Fruit fly (Drosophila melanogaster) whole organism, embryonic: ENCODE data around the gene spo.

ENCODE experiments used
- B-H1 ChIP-seq: fragments of 200-800 bp; sonication (Bioruptor generic); IDR thresholded peaks from 3 replicates; pipeline ENCODE4 v1.3.6; 2022; ENCODE audit warnings: missing biosample characterization, missing genetic modification characterization
- BEAF-32 ChIP-seq: fragments of 200-800 bp; sonication (Bioruptor generic); optimal IDR thresholded peaks from 3 replicates; lab custom pipeline; 2017; ENCODE audit warnings: missing biosample characterization, missing genetic modification characterization, mild to moderate bottlenecking, moderate library complexity, missing genetic modification reagents
- CG11696 ChIP-seq: fragments of 200-800 bp; sonication (Bioruptor generic); IDR thresholded peaks from 2 replicates; pipeline ENCODE4 v1.3.6; 2022; ENCODE audit warnings: missing biosample characterization, missing genetic modification characterization
- CG12219 ChIP-seq: fragments of 200-800 bp; sonication (Bioruptor generic); optimal IDR thresholded peaks from 3 replicates; lab custom pipeline; 2018; ENCODE audit warnings: missing biosample characterization, mild to moderate bottlenecking, missing genetic modification characterization
- CG12769 ChIP-seq: fragments of 200-800 bp; sonication (Bioruptor generic); optimal IDR thresholded peaks from 2 replicates; lab custom pipeline; 2019; ENCODE audit warnings: missing biosample characterization, mild to moderate bottlenecking, missing genetic modification characterization, moderate library complexity
- CG12942 ChIP-seq: fragments of 200-800 bp; sonication (Bioruptor generic); optimal IDR thresholded peaks from 3 replicates; lab custom pipeline; 2016; ENCODE audit warnings: missing biosample characterization, missing genetic modification characterization
- CG13296 ChIP-seq: fragments of 200-800 bp; sonication (Bioruptor generic); optimal IDR thresholded peaks from 3 replicates; lab custom pipeline; 2018; ENCODE audit warnings: missing biosample characterization, mild to moderate bottlenecking, missing genetic modification characterization
- CG13894 ChIP-seq: fragments of 200-800 bp; sonication (Bioruptor generic); optimal IDR thresholded peaks from 3 replicates; lab custom pipeline; 2018; ENCODE audit warnings: missing biosample characterization, mild to moderate bottlenecking, missing genetic modification characterization, moderate library complexity
- CG14667 ChIP-seq: fragments of 200-800 bp; sonication (Bioruptor generic); IDR thresholded peaks from 2 replicates; pipeline ENCODE4 v1.3.6; 2022; ENCODE audit warnings: missing biosample characterization, missing genetic modification characterization
- CG15073 ChIP-seq: fragments of 200-800 bp; sonication (Bioruptor generic); optimal IDR thresholded peaks from 2 replicates; lab custom pipeline; 2016; ENCODE audit warnings: missing biosample characterization, missing genetic modification characterization
- CG1602 ChIP-seq: fragments of 200-800 bp; sonication (Bioruptor generic); optimal IDR thresholded peaks from 3 replicates; lab custom pipeline; 2016; ENCODE audit warnings: missing biosample characterization, missing genetic modification characterization
- CG17802 ChIP-seq: fragments of 200-800 bp; sonication (Bioruptor generic); optimal IDR thresholded peaks from 2 replicates; lab custom pipeline; 2018; ENCODE audit warnings: missing biosample characterization, mild to moderate bottlenecking, missing genetic modification characterization, moderate library complexity
- CG2202 ChIP-seq: fragments of 200-800 bp; sonication (Bioruptor generic); optimal IDR thresholded peaks from 2 replicates; lab custom pipeline; 2018; ENCODE audit warnings: missing biosample characterization, mild to moderate bottlenecking, missing genetic modification characterization
- CG2678 ChIP-seq: fragments of 200-800 bp; sonication (Bioruptor generic); optimal IDR thresholded peaks from 3 replicates; lab custom pipeline; 2019; ENCODE audit warnings: missing biosample characterization, mild to moderate bottlenecking, missing genetic modification characterization, moderate library complexity
- CG30020 ChIP-seq: fragments of 200-800 bp; optimal IDR thresholded peaks from 2 replicates; lab custom pipeline; 2019; ENCODE audit warnings: missing biosample characterization, mild to moderate bottlenecking, missing genetic modification characterization, moderate library complexity
- CG3163 ChIP-seq: fragments of 200-800 bp; sonication (Bioruptor generic); optimal IDR thresholded peaks from 3 replicates; lab custom pipeline; 2016; ENCODE audit warnings: missing biosample characterization, missing genetic modification characterization
- CG3838 ChIP-seq: fragments of 200-800 bp; sonication (Bioruptor generic); optimal IDR thresholded peaks from 3 replicates; lab custom pipeline; 2016; ENCODE audit warnings: missing biosample characterization, missing genetic modification characterization
- CG3847 ChIP-seq: fragments of 200-800 bp; sonication (Bioruptor generic); IDR thresholded peaks from 2 replicates; pipeline ENCODE4 v1.3.6; 2022; ENCODE audit warnings: missing biosample characterization, missing genetic modification characterization
- CG5245 ChIP-seq: fragments of 200-800 bp; sonication (Bioruptor generic); optimal IDR thresholded peaks from 3 replicates; lab custom pipeline; 2016; ENCODE audit warnings: missing biosample characterization, missing genetic modification characterization
- CG9727 ChIP-seq: fragments of 200-800 bp; sonication (Bioruptor generic); optimal IDR thresholded peaks from 3 replicates; lab custom pipeline; 2017; ENCODE audit warnings: missing biosample characterization, mild to moderate bottlenecking, missing genetic modification characterization
- Dfd ChIP-seq, 2 experiments: fragments of >200 bp; optimal IDR thresholded peaks; 2 replicates each; lab custom pipeline; 2017; ENCODE audit warnings: missing biosample characterization in 2 of 2, missing genetic modification characterization in 2 of 2
- Ets65A ChIP-seq: fragments of 200-800 bp; sonication (Bioruptor generic); peaks from one replicate; lab custom pipeline; 2016; ENCODE audit warnings: missing biosample characterization, missing genetic modification characterization
- Fer2 ChIP-seq: fragments of 200-800 bp; sonication (Bioruptor generic); optimal IDR thresholded peaks from 2 replicates; lab custom pipeline; 2018; ENCODE audit warnings: missing biosample characterization, mild to moderate bottlenecking, missing genetic modification characterization, moderate library complexity
- GATAe ChIP-seq: fragments of 200-800 bp; sonication (Bioruptor generic); conservative IDR thresholded peaks from 2 replicates; pipeline ENCODE4 v1.3.6; 2022; ENCODE audit warnings: missing biosample characterization, missing genetic modification characterization
- HmgZ ChIP-seq: fragments of 200-800 bp; sonication (Bioruptor generic); optimal IDR thresholded peaks from 2 replicates; lab custom pipeline; 2018; ENCODE audit warnings: missing biosample characterization, mild to moderate bottlenecking, missing genetic modification characterization
- Jarid2 ChIP-seq: fragments of 200-800 bp; sonication (Bioruptor generic); optimal IDR thresholded peaks from 3 replicates; lab custom pipeline; 2017; ENCODE audit warnings: mild to moderate bottlenecking, missing biosample characterization, missing genetic modification reagents, missing genetic modification characterization
- Lim3 ChIP-seq: fragments of 200-800 bp; sonication (Bioruptor generic); IDR thresholded peaks from 2 replicates; pipeline ENCODE4 v1.3.6; 2022; ENCODE audit warnings: missing biosample characterization, missing genetic modification characterization
- Med ChIP-seq: fragments of 200-800 bp; sonication (Bioruptor generic); peaks from one replicate; lab custom pipeline; 2016; ENCODE audit warnings: missing biosample characterization, missing genetic modification characterization, mild to moderate bottlenecking, inconsistent platforms, moderate library complexity
- Mes4 ChIP-seq: fragments of 200-800 bp; sonication (Bioruptor generic); optimal IDR thresholded peaks from 2 replicates; lab custom pipeline; 2016; ENCODE audit warnings: missing biosample characterization, missing genetic modification characterization
- NFAT ChIP-seq: fragments of 200-800 bp; sonication (Bioruptor generic); IDR thresholded peaks from 2 replicates; pipeline ENCODE4 v1.3.6; 2022; ENCODE audit warnings: missing biosample characterization, missing genetic modification characterization
- Neu2 ChIP-seq: fragments of 200-800 bp; sonication (Bioruptor generic); optimal IDR thresholded peaks from 3 replicates; lab custom pipeline; 2016; ENCODE audit warnings: missing biosample characterization, missing genetic modification characterization, borderline replicate concordance
- abd-A ChIP-seq: fragments of 200-800 bp; sonication (Bioruptor generic); optimal IDR thresholded peaks from 3 replicates; lab custom pipeline; 2019; ENCODE audit warnings: missing biosample characterization, mild to moderate bottlenecking, missing genetic modification characterization, moderate library complexity
- bbx ChIP-seq: fragments of 200-800 bp; sonication (Bioruptor generic); IDR thresholded peaks from 2 replicates; pipeline ENCODE4 v1.3.6; 2022; ENCODE audit warnings: missing biosample characterization, missing genetic modification characterization; ENCODE audit not compliant: partially characterized antibody
- chif ChIP-seq, 2 experiments: fragments of 200-800 bp; sonication (Bioruptor generic); optimal IDR thresholded peaks; 3 replicates each; lab custom pipeline; 2016; ENCODE audit warnings: missing biosample characterization in 2 of 2, missing genetic modification characterization in 2 of 2
- chinmo ChIP-seq: fragments of 200-800 bp; sonication (Bioruptor generic); IDR thresholded peaks from 4 replicates; pipeline ENCODE4 v1.3.6; 2022; ENCODE audit warnings: missing biosample characterization, missing genetic modification characterization; ENCODE audit not compliant: partially characterized antibody
- danr ChIP-seq: fragments of 200-800 bp; sonication (Bioruptor generic); IDR thresholded peaks from 2 replicates; pipeline ENCODE4 v1.3.6; 2022; ENCODE audit warnings: missing biosample characterization, missing genetic modification characterization
- eyg ChIP-seq: fragments of 200-800 bp; sonication (Bioruptor generic); optimal IDR thresholded peaks from 3 replicates; lab custom pipeline; 2016; ENCODE audit warnings: missing biosample characterization, missing genetic modification characterization
- fd3F ChIP-seq: fragments of 200-800 bp; sonication (Bioruptor generic); optimal IDR thresholded peaks from 2 replicates; lab custom pipeline; 2018; ENCODE audit warnings: missing biosample characterization, mild to moderate bottlenecking, missing genetic modification characterization, moderate library complexity
- grau ChIP-seq: fragments of 200-800 bp; optimal IDR thresholded peaks from 3 replicates; lab custom pipeline; 2019; ENCODE audit warnings: missing biosample characterization, mild to moderate bottlenecking, missing genetic modification characterization, moderate library complexity
- grn ChIP-seq: fragments of 200-800 bp; sonication (Bioruptor generic); optimal IDR thresholded peaks from 3 replicates; lab custom pipeline; 2017; ENCODE audit warnings: missing biosample characterization, missing genetic modification characterization
- gsb-n ChIP-seq: fragments of 200-800 bp; sonication (Bioruptor generic); optimal IDR thresholded peaks from 3 replicates; lab custom pipeline; 2018; ENCODE audit warnings: missing biosample characterization, mild to moderate bottlenecking, missing genetic modification characterization
- kah ChIP-seq: fragments of 200-800 bp; sonication (Bioruptor generic); optimal IDR thresholded peaks from 2 replicates; lab custom pipeline; 2018; ENCODE audit warnings: missing biosample characterization, mild to moderate bottlenecking, missing genetic modification characterization
- luna ChIP-seq: fragments of 200-800 bp; sonication (Bioruptor generic); optimal IDR thresholded peaks from 2 replicates; lab custom pipeline; 2016; ENCODE audit warnings: missing biosample characterization, missing genetic modification characterization
- ro ChIP-seq: fragments of 200-800 bp; sonication (Bioruptor generic); IDR thresholded peaks from 2 replicates; pipeline ENCODE4 v1.3.6; 2022; ENCODE audit warnings: missing biosample characterization, missing genetic modification characterization
- sima ChIP-seq: fragments of 200-800 bp; sonication (Bioruptor generic); optimal IDR thresholded peaks from 2 replicates; lab custom pipeline; 2016; ENCODE audit warnings: missing biosample characterization, missing genetic modification characterization
- sna ChIP-seq: fragments of 200-800 bp; sonication (Bioruptor generic); IDR thresholded peaks from 2 replicates; pipeline ENCODE4 v1.3.6; 2022; ENCODE audit warnings: missing biosample characterization, missing genetic modification characterization; ENCODE audit not compliant: partially characterized antibody
- sob ChIP-seq: fragments of 200-800 bp; sonication (Bioruptor generic); IDR thresholded peaks from 2 replicates; pipeline ENCODE4 v1.3.6; 2022; ENCODE audit warnings: missing biosample characterization, missing genetic modification characterization
- tgo ChIP-seq: fragments of 200-800 bp; sonication (Bioruptor generic); IDR thresholded peaks from 3 replicates; pipeline ENCODE4 v1.3.6; 2022; ENCODE audit warnings: missing biosample characterization, missing genetic modification characterization

The spo gene

DNA sequence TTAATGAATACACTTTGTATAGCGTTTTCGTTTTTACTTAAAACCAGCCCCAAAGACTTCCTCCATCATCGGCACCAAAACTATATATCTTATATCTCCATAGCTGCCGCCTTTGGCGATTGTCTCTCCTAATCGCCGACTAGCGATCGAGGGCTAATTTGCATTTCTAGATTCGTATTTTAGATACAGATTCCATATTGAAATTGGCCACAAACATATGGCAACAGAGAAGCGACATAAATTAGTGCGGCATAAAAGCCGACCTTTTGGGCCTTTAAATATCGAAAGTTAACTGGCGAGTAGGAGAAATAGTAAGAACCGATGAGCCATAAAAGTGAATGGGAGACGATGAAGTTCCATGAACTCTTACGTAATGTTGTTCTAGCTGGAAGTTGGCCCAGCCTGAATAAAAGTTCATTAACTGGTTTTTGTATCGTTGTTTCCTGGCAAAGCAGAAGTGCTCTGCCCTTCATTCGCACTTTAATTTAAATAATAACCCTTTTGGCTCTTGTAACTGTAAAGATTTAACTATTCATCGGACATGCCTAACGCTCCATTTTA, 43.8 kb downstream of the spo start (continued):
- TF ChIP-seq CG2678 (tag; lab: Kevin White, UChicago): no peak
- TF ChIP-seq Lim3 (GFP tag; lab: Robert Waterston, UW): no peak
- TF ChIP-seq Jarid2 (GFP tag; lab: Kevin White, UChicago): no peak
- peak; percentile 68 for TF ChIP-seq grn (GFP tag; lab: Kevin White, UChicago)
- no peak for TF ChIP-seq CG3847 (GFP tag; lab: Robert Waterston, UW)
- TF ChIP-seq abd-A (tag; lab: Kevin White, UChicago): peak; percentile 50
- TF ChIP-seq chif (GFP tag; optimal IDR thresholded peaks at IDR 0.05; lab: Kevin White, UChicago): no peak
- no peak for TF ChIP-seq CG14667 (GFP tag; lab: Robert Waterston, UW)
- no peak for TF ChIP-seq fd3F
- peak; percentile 91 for TF ChIP-seq CG13894 (tag; lab: Kevin White, UChicago)
- no peak for TF ChIP-seq CG30020 (tag; lab: Kevin White, UChicago)
- TF ChIP-seq Ets65A: peak; percentile 47
- no peak for TF ChIP-seq tgo (GFP tag; lab: Robert Waterston, UW)
- TF ChIP-seq kah (GFP tag; lab: Kevin White, UChicago): no peak
- TF ChIP-seq CG13296 (GFP tag; lab: Kevin White, UChicago): no peak
- no peak for TF ChIP-seq sna
- TF ChIP-seq Dfd (GFP tag; optimal IDR thresholded peaks at IDR 0.05; lab: Kevin White, UChicago): no peak
- TF ChIP-seq CG3163: no peak
- TF ChIP-seq Med: peak; percentile 30
- TF ChIP-seq GATAe (GFP tag; lab: Robert Waterston, UW): no peak
- TF ChIP-seq BEAF-32: no peak
- TF ChIP-seq Fer2 (tag; lab: Kevin White, UChicago): no peak
- TF ChIP-seq CG5245: no peak
- no peak for TF ChIP-seq ro
- no peak for TF ChIP-seq gsb-n
- no peak for TF ChIP-seq CG9727 (GFP tag; lab: Kevin White, UChicago)
- TF ChIP-seq Mes4 (GFP tag; lab: Kevin White, UChicago): no peak
- no peak for TF ChIP-seq grau (tag; lab: Kevin White, UChicago)
- TF ChIP-seq CG11696 (GFP tag; lab: Robert Waterston, UW): no peak
- TF ChIP-seq NFAT (GFP tag; lab: Robert Waterston, UW): no peak
- TF ChIP-seq sob (GFP tag; lab: Robert Waterston, UW): no peak
- no peak for TF ChIP-seq CG3838 (GFP tag; lab: Kevin White, UChicago)
- TF ChIP-seq bbx (GFP tag; lab: Robert Waterston, UW): no peak
- no peak for TF ChIP-seq CG17802 (tag; lab: Kevin White, UChicago)
- no peak for TF ChIP-seq Neu2 (GFP tag; lab: Kevin White, UChicago)
- no peak for TF ChIP-seq luna (GFP tag; lab: Kevin White, UChicago)
- no peak for TF ChIP-seq B-H1 (GFP tag; lab: Robert Waterston, UW)
- peak; percentile 34 for TF ChIP-seq CG12769
- no peak for TF ChIP-seq CG15073 (GFP tag; lab: Kevin White, UChicago)
- TF ChIP-seq HmgZ (tag; lab: Kevin White, UChicago): no peak
- no peak for TF ChIP-seq sima
- no peak for TF ChIP-seq eyg (GFP tag; lab: Kevin White, UChicago)
- no peak for TF ChIP-seq danr (GFP tag; lab: Robert Waterston, UW)
- TF ChIP-seq CG12219: no peak
- no peak for TF ChIP-seq CG1602 (GFP tag; lab: Kevin White, UChicago)
- TF ChIP-seq chinmo (GFP tag; lab: Robert Waterston, UW): 0 out of 4 replicates have a peak, but pooled peaks have one; percentile 22
- TF ChIP-seq CG2202 (tag; lab: Kevin White, UChicago): no peak
- no peak for TF ChIP-seq CG12942 (GFP tag; lab: Kevin White, UChicago)
